Fruit fly (Drosophila melanogaster) whole organism, embryonic: ENCODE results near the gene lok.

ENCODE experiments used
- CG2875 ChIP-seq: fragments of 200-800 bp; sonication (Bioruptor generic); optimal IDR thresholded peaks from 2 replicates; lab custom pipeline; 2017; ENCODE audit warnings: missing biosample characterization, mild to moderate bottlenecking, missing genetic modification characterization, missing genetic modification reagents
- CG7372 ChIP-seq: fragments of 200-800 bp; sonication (Bioruptor generic); IDR thresholded peaks from 2 replicates; pipeline ENCODE4 v1.3.6; 2022; ENCODE audit warnings: missing biosample characterization, missing genetic modification characterization
- CG8281 ChIP-seq: fragments of 200-800 bp; sonication (Bioruptor generic); optimal IDR thresholded peaks from 2 replicates; lab custom pipeline; 2018; ENCODE audit warnings: missing biosample characterization, mild to moderate bottlenecking, missing genetic modification characterization, moderate library complexity
- D19B ChIP-seq: fragments of 200-800 bp; sonication (Bioruptor generic); optimal IDR thresholded peaks from 2 replicates; lab custom pipeline; 2017; ENCODE audit warnings: missing biosample characterization, mild to moderate bottlenecking, missing genetic modification characterization
- NFAT ChIP-seq: fragments of 200-800 bp; sonication (Bioruptor generic); IDR thresholded peaks from 2 replicates; pipeline ENCODE4 v1.3.6; 2022; ENCODE audit warnings: missing biosample characterization, missing genetic modification characterization
- ham ChIP-seq: fragments of 200-800 bp; sonication (Bioruptor generic); IDR thresholded peaks from 2 replicates; pipeline ENCODE4 v1.3.6; 2022; ENCODE audit warnings: missing biosample characterization, missing genetic modification characterization
- jigr1 ChIP-seq: fragments of 200-800 bp; sonication (Bioruptor generic); IDR thresholded peaks from 3 replicates; pipeline ENCODE4 v1.3.6; 2022; ENCODE audit warnings: missing biosample characterization, missing genetic modification characterization
- mam ChIP-seq: fragments of 200-800 bp; sonication (Bioruptor generic); optimal IDR thresholded peaks from 3 replicates; lab custom pipeline; 2016; ENCODE audit warnings: missing biosample characterization, missing genetic modification characterization
- vnd ChIP-seq: fragments of 200-800 bp; sonication (Bioruptor generic); IDR thresholded peaks from 3 replicates; pipeline ENCODE4 v1.3.6; 2022; ENCODE audit warnings: missing biosample characterization, missing genetic modification characterization; ENCODE audit not compliant: partially characterized antibody

- TF ChIP-seq ham: no peak
- no peak for TF ChIP-seq jigr1
- peak; percentile 33; the same call in 1 of the 2 replicates for TF ChIP-seq NFAT
- TF ChIP-seq mam: peak; percentile 72
- no peak for TF ChIP-seq CG8281
- TF ChIP-seq CG7372 (GFP tag; lab: Robert Waterston, UW): peak; percentile 12; the same call in 1 of the 2 replicates
- TF ChIP-seq vnd (GFP tag; lab: Robert Waterston, UW): no peak
- peak; percentile 29 for TF ChIP-seq D19B (GFP tag; lab: Kevin White, UChicago)
- TF ChIP-seq CG2875 (GFP tag; lab: Kevin White, UChicago): peak; percentile 29
Observed at dm6 chr2L:20061018-20061657, at the start of gene lok, which contains the start of gene barr.
